Worm (Caenorhabditis elegans): Measurements from ENCODE around the gene M110.9.

- TF ChIP-seq unc-62 (GFP tag; optimal IDR thresholded peaks at IDR 0.05) (no peak), jun-1 (tag; optimal IDR thresholded peaks at IDR 0.05) (no peak), tbx-2 (tag; optimal IDR thresholded peaks at IDR 0.05) (no peak), ztf-11 (tag; optimal IDR thresholded peaks at IDR 0.05) (no peak), nhr-90 (tag; optimal IDR thresholded peaks at IDR 0.05; ENCODE audit: poor library complexity) (no peak), lsy-2 (tag; optimal IDR thresholded peaks at IDR 0.05) (no peak), nhr-237 (tag; optimal IDR thresholded peaks at IDR 0.05) (no peak), skn-1 (tag; optimal IDR thresholded peaks at IDR 0.05) (no peak), ces-1 (GFP tag; optimal IDR thresholded peaks at IDR 0.05) (no peak), elt-2 (tag; optimal IDR thresholded peaks at IDR 0.05) (no peak), pqm-1 (tag; optimal IDR thresholded peaks at IDR 0.05) (no peak), mep-1 (tag; optimal IDR thresholded peaks at IDR 0.05) (no peak), nhr-84 (tag; optimal IDR thresholded peaks at IDR 0.05) (no peak), efl-3 (GFP tag; optimal IDR thresholded peaks at IDR 0.05) (no peak)
Measured at ce11 chrII:8199803-8200202, 31.3 kb upstream of the M110.9 start.

Data from whole organism, L1 larva.